Worm (Caenorhabditis elegans) whole organism, L4/young adult: ENCODE data around the gene lat-1.

Experiments
- W03F9.2 ChIP-seq: fragments of 150-350 bp; optimal IDR thresholded peaks from 2 replicates; lab custom pipeline; 2014; ENCODE audit warnings: missing biosample characterization, missing genetic modification characterization
- dao-5 ChIP-seq: sonication (generic microtip); optimal IDR thresholded peaks from 2 replicates; lab custom pipeline; 2016; ENCODE audit warnings: missing genotype, missing genetic modification characterization, moderate library complexity, missing compliant biosample characterization
- him-1 ChIP-seq: sonication (generic microtip); optimal IDR thresholded peaks from 2 replicates; lab custom pipeline; 2016; ENCODE audit warnings: missing genotype, missing genetic modification reagents, missing genetic modification characterization, missing compliant biosample characterization

The lat-1 gene

DNA sequence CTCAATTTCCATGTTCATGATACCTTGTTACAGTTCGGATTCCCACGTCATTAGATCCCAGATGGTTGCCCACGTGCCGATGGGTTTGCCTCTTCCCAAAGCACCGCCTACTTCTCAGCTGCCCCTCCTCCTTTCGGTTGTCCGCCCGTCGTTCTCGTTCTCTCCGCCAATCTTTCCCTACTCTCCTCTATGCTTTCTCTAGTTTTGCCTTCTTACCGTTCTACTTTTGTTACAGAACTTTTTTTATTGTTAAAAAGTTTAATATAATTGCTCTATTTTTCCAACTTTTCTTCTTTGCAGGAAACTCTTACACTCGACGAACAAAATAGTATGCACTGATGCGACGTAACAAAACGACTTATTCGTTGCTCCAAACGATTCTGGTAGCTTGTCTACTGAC is at the start of gene lat-1:
Gene lat-1, plus strand, starts transcription at position 301 of the 400 bp plus-strand sequence.
- TF ChIP-seq W03F9.2 (tag; lab: Kevin White, UChicago): no peak
- no peak for TF ChIP-seq dao-5 (tag; lab: Kevin White, UChicago)
- no peak for TF ChIP-seq him-1

DNA sequence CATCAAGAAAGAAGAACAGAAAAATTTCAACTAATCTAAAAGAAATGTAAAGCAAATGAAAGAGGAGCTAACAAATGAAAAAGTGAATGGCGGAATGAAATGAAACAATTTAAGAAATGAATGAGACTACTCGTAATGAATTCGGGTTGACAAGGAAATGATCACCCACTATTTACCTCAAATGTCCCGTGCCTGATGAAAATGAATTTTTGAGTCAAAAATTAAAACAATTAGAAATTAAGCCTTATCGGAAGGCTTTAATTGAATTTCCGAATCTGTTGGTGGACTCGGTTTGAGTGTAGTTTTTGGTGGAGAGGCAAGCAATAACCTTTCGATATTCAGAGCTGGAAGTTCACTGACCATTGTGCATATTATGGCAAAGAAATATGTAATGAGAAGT is 47.7 kb upstream of the lat-1 start:
- TF ChIP-seq W03F9.2 (tag; lab: Kevin White, UChicago) (no peak), him-1 (no peak), dao-5 (tag; lab: Kevin White, UChicago) (no peak)

DNA sequence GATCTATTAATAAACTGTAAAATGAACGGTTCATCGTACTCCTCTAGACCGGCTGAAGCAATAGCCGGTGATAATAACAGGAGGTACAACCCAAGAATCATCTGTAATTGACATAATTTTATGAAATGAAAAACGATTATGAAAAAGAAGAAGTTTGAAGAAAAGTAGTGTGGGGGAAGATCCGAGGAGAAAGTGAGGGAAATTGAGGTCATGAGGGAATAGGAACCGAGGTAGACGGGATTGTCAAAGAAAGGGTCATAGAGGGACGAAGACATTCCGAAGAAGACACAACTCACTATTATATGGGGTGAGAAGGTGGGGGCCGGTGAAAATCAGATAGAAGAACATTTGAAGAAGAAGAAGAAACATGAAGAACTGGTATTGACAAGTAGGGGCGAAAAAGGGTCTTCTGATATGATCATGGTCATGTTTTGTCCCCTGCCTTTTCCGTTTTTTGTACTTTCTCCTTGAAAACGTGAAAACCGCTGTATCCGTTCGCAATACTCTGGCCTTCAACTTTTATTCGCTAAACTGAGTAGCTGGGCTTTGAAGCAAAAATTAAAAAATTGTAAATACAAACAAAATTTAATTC is 44.5 kb upstream of the lat-1 start, which contains the start of gene oac-46:
Gene oac-46, minus strand, starts transcription at position 101 of the 592 bp plus-strand sequence.
- TF ChIP-seq W03F9.2 (tag; lab: Kevin White, UChicago): no peak
- TF ChIP-seq him-1: no peak
- no peak for TF ChIP-seq dao-5 (tag; lab: Kevin White, UChicago)

DNA sequence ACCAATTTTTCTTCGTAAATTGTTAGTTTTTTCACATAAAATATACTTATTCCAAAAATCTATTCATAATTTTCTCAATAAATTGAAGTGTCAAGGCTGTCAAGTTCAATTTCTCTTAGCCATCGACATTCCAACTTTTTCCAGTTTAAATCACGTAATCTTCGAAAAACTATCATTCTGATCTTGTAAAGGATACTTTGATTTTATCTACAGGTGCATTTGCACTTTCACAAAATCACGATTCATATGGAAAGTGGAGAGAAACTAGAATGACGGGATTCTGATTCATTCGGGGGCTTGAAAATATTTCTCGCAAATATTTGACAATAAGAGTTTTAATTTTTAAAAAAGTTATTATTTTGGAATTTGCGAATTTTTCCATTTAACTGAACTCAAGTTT is 43.4 kb upstream of the lat-1 start:
- TF ChIP-seq him-1 (no peak), W03F9.2 (tag; lab: Kevin White, UChicago) (no peak), dao-5 (tag; lab: Kevin White, UChicago) (no peak)

DNA sequence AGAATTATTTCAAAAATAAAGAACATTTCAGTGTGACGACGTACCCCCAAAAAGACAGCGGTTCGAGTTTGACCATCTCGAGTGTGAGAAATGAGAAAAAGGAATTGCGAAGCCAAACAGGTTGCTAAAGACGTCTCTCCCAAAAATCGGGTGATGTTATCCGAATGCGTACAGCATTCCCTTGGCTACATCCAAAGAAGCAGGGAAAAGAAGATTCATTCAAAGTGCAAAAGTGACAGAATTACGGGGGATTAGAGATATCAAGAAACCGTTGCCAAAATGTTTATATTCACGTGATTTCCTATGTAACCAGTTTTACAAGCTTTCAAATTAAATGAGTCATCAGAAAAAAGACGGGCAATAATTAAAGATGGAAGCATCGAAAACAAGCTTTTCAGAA is 42.7 kb upstream of the lat-1 start:
- TF ChIP-seq him-1 (no peak), W03F9.2 (tag; lab: Kevin White, UChicago) (no peak), dao-5 (tag; lab: Kevin White, UChicago) (no peak)

DNA sequence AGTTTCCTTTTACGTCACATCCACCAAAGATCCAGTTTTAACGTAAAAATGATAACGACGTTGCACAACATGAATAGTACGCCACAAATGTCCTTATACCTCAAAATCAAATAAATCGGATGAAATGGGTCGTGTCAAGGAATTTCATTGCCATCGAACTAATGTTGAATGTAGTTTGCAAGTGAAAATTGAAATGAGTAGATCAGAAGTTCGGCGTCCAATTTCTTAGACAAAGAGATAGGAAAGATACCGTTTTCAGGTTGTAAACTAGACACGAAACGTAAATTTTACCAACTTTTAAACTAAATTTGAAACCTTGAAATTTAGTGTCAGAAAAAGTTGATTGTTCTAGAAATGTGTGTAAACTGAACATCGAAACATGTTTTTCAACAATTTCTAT is 41.8 kb upstream of the lat-1 start:
- TF ChIP-seq W03F9.2 (tag; lab: Kevin White, UChicago) (no peak), him-1 (no peak), dao-5 (tag; lab: Kevin White, UChicago) (no peak)

DNA sequence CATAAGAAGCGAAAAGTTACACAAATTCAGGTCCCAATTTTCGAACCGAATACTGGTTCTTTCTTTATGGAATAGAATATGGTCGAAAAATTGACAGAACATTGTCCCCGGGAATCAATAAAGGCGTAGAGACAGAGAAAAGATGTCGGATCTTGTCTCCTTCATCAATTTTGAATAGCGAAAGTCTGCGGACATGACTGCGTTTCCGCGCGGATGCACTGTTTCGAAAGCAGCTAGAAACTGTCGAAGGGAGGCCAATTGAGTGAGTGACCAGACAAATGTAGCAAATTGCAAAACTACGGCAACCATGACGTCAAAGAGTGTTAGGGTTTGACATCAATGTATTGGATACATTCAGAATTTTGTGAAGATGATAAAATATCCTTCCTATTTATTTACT is 40.1 kb upstream of the lat-1 start:
- TF ChIP-seq W03F9.2 (tag; lab: Kevin White, UChicago): no peak
- TF ChIP-seq him-1: no peak

DNA sequence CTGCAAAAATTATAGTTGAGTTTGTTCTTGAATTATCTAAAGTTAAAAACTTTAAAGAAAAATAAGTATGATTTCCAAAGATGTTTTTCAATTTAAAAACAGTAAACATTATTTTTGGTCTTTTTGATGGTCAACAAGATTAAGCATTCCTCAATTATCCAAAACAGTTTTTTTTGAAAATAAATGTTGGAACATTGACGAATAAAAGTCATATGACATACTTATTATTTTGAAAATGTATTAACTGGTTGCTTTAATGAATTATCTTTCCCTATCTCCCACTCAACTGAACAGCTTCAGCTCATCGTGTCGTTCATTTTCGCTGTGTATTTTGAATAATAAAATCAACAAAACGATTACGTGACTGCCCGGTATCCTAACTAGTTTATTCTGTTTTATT is 39.6 kb upstream of the lat-1 start:
- TF ChIP-seq W03F9.2 (tag; lab: Kevin White, UChicago) (no peak), him-1 (no peak), dao-5 (tag; lab: Kevin White, UChicago) (no peak)

DNA sequence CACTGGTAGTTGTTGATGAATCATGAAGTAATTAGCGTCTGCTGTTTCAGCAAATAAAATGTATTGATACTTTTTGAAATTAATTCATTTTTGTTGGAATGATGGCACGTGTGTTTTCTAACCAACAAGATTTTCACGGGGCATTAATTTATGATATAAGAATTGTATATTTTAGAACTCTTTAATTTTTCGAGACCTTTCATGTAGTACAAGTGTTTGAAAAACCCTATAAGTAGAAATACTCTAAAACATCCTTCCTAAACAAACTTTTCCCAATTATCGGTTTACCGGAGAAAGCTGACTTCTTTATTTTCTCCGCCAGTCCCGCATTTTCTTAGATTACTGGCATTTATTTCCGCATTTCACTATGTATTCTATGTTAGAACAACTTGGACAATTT is 37.0 kb upstream of the lat-1 start, which contains the start of gene snb-6:
Gene snb-6, minus strand, starts transcription at position 101 of the 400 bp plus-strand sequence.
- TF ChIP-seq W03F9.2 (tag; lab: Kevin White, UChicago) (no peak), dao-5 (tag; lab: Kevin White, UChicago) (no peak), him-1 (no peak)

DNA sequence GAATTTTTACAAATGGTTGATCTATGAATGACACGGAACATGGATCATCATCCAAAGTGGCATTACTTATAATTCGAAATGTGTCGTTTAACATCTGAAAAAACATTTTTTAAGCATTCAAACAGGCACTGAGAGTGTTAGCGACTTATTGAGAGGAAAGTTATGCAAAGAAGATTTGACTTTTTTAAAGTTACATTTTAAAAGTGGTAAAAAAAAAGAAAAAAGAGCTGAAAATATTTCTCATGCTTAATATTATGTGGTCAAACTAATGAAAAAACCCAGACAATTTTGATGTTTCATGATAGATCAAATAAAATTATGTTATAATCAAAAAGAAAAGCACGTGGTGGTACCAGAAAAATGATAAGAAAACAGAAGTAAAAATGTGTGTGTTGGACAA is 31.6 kb upstream of the lat-1 start, which contains the start of gene npr-20:
Gene npr-20, minus strand, starts transcription at position 101 of the 400 bp plus-strand sequence.
- TF ChIP-seq him-1 (no peak), dao-5 (tag; lab: Kevin White, UChicago) (no peak), W03F9.2 (tag; lab: Kevin White, UChicago) (no peak)

DNA sequence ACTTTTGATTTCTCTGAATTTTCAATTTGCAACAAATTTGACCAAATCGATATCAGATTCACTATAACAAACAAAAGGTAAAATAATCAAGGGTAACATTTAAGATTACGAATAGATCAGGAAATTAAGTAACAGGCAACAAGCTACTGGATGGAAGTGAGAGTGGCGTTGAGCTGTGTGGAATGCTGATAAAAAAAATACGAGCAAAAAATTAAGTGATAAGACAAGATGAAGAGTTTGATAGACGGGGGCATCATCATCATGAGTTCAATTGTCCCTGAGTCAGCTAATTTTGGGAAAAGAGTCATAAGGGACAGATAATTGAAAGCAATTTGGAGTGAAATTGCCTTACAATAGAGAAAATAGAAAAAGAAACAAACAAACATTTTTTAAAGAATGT is 29.8 kb upstream of the lat-1 start:
- TF ChIP-seq dao-5 (tag; lab: Kevin White, UChicago) (no peak), W03F9.2 (tag; lab: Kevin White, UChicago) (no peak)

DNA sequence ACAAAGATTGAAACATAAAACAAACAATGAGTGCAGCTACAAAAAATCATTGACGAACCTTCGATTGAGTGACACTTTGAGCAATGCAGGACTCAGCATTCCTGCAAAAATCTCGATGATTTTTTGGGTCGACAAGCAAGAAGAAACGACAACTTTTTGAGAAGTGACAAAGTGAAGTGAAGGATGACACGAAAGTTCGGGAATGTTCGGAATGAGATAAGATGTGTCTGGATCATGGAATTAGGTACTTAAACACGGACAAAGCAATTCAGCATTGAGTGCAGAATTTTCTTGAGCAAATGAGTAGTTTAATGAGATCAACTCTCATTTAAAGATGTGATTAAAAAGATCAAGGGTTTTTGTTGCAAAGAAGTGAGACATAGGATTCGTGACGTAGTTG is 22.8 kb upstream of the lat-1 start, which contains the start of gene T07D4.2:
Gene T07D4.2, minus strand, starts transcription at position 101 of the 400 bp plus-strand sequence.
- TF ChIP-seq dao-5 (tag; lab: Kevin White, UChicago): no peak
- TF ChIP-seq W03F9.2 (tag; lab: Kevin White, UChicago): no peak
- no peak for TF ChIP-seq him-1

DNA sequence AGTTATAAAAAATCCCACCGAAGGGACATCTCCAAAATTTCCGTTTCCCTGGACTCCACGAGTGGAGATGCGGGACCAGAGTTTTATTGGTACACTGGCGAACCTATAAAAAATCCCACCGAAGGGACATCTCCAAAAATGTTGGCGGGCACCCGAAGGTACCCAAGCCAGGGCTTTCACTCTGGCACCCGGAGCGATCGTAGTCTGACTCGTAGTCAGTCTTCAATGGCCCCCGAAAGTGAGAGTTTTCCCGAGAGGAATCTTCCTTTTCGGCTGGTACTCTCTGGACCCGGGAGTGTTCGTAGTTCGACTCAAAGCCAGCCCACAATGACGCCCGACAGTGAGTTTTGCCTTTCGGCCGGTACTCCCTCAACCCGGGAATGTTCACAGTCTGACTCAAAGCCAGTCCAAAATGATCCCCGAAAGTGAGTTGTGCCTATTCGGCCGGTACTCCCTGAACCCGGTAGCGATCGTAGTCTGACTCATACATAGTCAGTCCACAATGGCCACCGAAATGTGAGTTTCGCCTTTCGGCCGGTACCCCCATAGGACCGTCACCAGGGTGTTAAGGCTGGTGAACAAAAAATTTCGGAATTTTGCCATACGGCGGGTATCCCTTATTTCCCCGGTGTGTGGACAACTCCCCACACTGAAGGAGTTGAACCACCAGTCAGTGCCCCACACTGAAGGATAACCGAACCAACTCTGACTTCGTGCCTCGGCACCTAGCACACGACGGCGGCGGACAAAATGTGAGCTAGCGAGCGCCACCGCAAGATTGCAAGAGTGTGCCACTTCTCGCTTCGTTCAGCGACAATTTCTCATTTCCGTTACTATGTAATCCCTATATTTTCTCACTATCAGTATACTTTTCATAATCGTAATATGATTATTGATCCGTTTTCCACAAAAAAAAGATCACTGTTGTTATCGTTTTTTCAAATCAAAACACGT is 19.3 kb upstream of the lat-1 start:
- TF ChIP-seq dao-5 (tag; lab: Kevin White, UChicago) (no peak), him-1 (no peak), W03F9.2 (tag; lab: Kevin White, UChicago) (no peak)

DNA sequence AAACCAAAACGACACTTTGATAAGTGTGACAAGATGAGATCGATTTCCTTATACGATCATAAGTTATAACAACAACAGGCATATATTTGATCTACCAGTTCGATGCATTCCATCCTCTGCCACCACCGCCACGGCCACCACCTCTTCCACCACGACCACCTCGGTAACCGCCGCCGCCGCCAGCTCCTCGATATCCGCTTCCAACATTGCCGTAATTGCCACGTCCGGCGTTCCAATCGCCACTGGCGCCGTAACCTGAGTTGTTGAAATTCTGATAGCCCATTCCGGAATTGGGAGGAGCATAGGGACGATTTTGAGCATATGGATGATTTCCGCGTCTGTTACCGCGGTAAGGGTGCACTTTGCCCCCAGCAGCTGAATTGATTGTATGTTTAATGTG is 18.1 kb upstream of the lat-1 start:
- no peak for TF ChIP-seq dao-5 (tag; lab: Kevin White, UChicago)
- TF ChIP-seq him-1: no peak
- no peak for TF ChIP-seq W03F9.2 (tag; lab: Kevin White, UChicago)
